Worm (Caenorhabditis elegans) whole organism, young adult: ENCODE measurements around the gene T02D1.7.

Experiments
- F49E8.2 ChIP-seq: sonication (generic microtip); optimal IDR thresholded peaks from 3 replicates; lab custom pipeline; 2017; ENCODE audit warnings: missing genetic modification characterization, mild to moderate bottlenecking, missing compliant biosample characterization, antibody characterized with exemption, moderate library complexity; ENCODE audit not compliant: insufficient read depth
- F57C9.4 ChIP-seq: sonication (generic microtip); optimal IDR thresholded peaks from 2 replicates; lab custom pipeline; 2017; ENCODE audit warnings: mild to moderate bottlenecking, missing genetic modification characterization, missing compliant biosample characterization
- K11D2.4 ChIP-seq: fragments of 200-800 bp; sonication (Bioruptor generic); IDR thresholded peaks from 2 replicates; pipeline ENCODE4 v1.3.6; 2022; ENCODE audit warnings: missing genetic modification reagents, missing genetic modification characterization, missing compliant biosample characterization
- K12H6.12 ChIP-seq: fragments of 200-800 bp; sonication (Bioruptor generic); optimal IDR thresholded peaks from 2 replicates; lab custom pipeline; 2018; ENCODE audit warnings: mild to moderate bottlenecking, missing genetic modification characterization, missing compliant biosample characterization
- Y79H2A.3 ChIP-seq: fragments of 200-800 bp; sonication (Bioruptor generic); conservative IDR thresholded peaks from 2 replicates; pipeline ENCODE4 v1.3.6; 2022; ENCODE audit warnings: missing genetic modification reagents, missing genetic modification characterization, missing compliant biosample characterization
- Y95B8A.8 ChIP-seq: fragments of 200-800 bp; sonication (Bioruptor generic); IDR thresholded peaks from 2 replicates; pipeline ENCODE4 v1.3.6; 2022; ENCODE audit warnings: missing genetic modification reagents, missing genetic modification characterization, missing compliant biosample characterization
- ama-1 ChIP-seq, 3 experiments: fragments of 150-350 bp in 1 of 3; sonication (generic microtip) in 2 of 3; optimal IDR thresholded peaks; 2 replicates each; lab custom pipeline; 2014 to 2018; ENCODE audit warnings: missing biosample characterization in 2 of 3, missing genetic modification characterization in 2 of 3, missing genetic modification reagents in 2 of 3
- aptf-2 ChIP-seq: fragments of 200-800 bp; sonication (Bioruptor generic); conservative IDR thresholded peaks from 2 replicates; pipeline ENCODE4 v1.3.6; 2022; ENCODE audit warnings: missing genetic modification reagents, missing genetic modification characterization, missing compliant biosample characterization
- ccch-3 ChIP-seq: fragments of 200-800 bp; sonication (Bioruptor generic); optimal IDR thresholded peaks from 2 replicates; lab custom pipeline; 2018; ENCODE audit warnings: mild to moderate bottlenecking, missing genetic modification characterization, missing compliant biosample characterization
- ceh-27 ChIP-seq: fragments of 200-800 bp; sonication (Bioruptor generic); optimal IDR thresholded peaks from 2 replicates; lab custom pipeline; 2018; ENCODE audit warnings: mild to moderate bottlenecking, missing genetic modification characterization, moderate library complexity, missing compliant biosample characterization
- ceh-58 ChIP-seq: fragments of 200-800 bp; sonication (Bioruptor generic); IDR thresholded peaks from 2 replicates; pipeline ENCODE4 v1.3.6; 2022; ENCODE audit warnings: missing genetic modification characterization, missing compliant biosample characterization
- ceh-91 ChIP-seq: fragments of 200-800 bp; sonication (Bioruptor generic); IDR thresholded peaks from 2 replicates; pipeline ENCODE4 v1.3.6; 2022; ENCODE audit warnings: missing genetic modification reagents, missing genetic modification characterization, missing compliant biosample characterization
- dox-1 ChIP-seq: fragments of 200-800 bp; sonication (Bioruptor generic); IDR thresholded peaks from 2 replicates; pipeline ENCODE4 v1.3.6; 2022; ENCODE audit warnings: missing genetic modification reagents, missing genetic modification characterization, missing compliant biosample characterization
- efl-1 ChIP-seq: fragments of 150-350 bp; optimal IDR thresholded peaks from 2 replicates; lab custom pipeline; 2014; ENCODE audit warnings: missing biosample characterization, missing genetic modification reagents, missing genetic modification characterization
- ekl-4 ChIP-seq: fragments of 200-800 bp; sonication (Bioruptor generic); IDR thresholded peaks from 2 replicates; pipeline ENCODE4 v1.3.6; 2022; ENCODE audit warnings: missing genetic modification reagents, missing genetic modification characterization, missing compliant biosample characterization
- fkh-3 ChIP-seq: sonication (generic microtip); optimal IDR thresholded peaks from 2 replicates; lab custom pipeline; 2016; ENCODE audit warnings: mild to moderate bottlenecking, missing genetic modification characterization, missing compliant biosample characterization
- hlh-26 ChIP-seq: fragments of 200-800 bp; sonication (Bioruptor generic); conservative IDR thresholded peaks from 2 replicates; pipeline ENCODE4 v1.3.6; 2022; ENCODE audit warnings: missing genetic modification reagents, missing genetic modification characterization, missing compliant biosample characterization
- let-607 ChIP-seq, 2 experiments: fragments of 200-800 bp in 1 of 2; sonication (Bioruptor generic) in 1 of 2; sonication (generic microtip) in 1 of 2; optimal IDR thresholded peaks; 2 replicates each; lab custom pipeline; 2016 to 2018; ENCODE audit warnings: mild to moderate bottlenecking in 2 of 2, missing compliant biosample characterization in 2 of 2, missing genetic modification characterization in 2 of 2, moderate library complexity in 2 of 2, missing genotype in 1 of 2
- lin-26 ChIP-seq: fragments of 200-800 bp; sonication (Bioruptor generic); IDR thresholded peaks from 2 replicates; pipeline ENCODE4 v1.3.6; 2022; ENCODE audit warnings: missing genetic modification reagents, missing genetic modification characterization, missing compliant biosample characterization
- lin-40 ChIP-seq: sonication (generic microtip); optimal IDR thresholded peaks from 2 replicates; lab custom pipeline; 2016; ENCODE audit warnings: missing genetic modification characterization, mild to moderate bottlenecking, missing compliant biosample characterization, missing genotype, missing genetic modification reagents
- lin-54 ChIP-seq: fragments of 200-800 bp; sonication (Bioruptor generic); optimal IDR thresholded peaks from 2 replicates; lab custom pipeline; 2018; ENCODE audit warnings: mild to moderate bottlenecking, missing genetic modification characterization, missing compliant biosample characterization
- madf-3 ChIP-seq: fragments of 200-800 bp; sonication (Bioruptor generic); IDR thresholded peaks from 2 replicates; pipeline ENCODE4 v1.3.6; 2022; ENCODE audit warnings: missing genetic modification reagents, missing genetic modification characterization, missing compliant biosample characterization
- madf-6 ChIP-seq: fragments of 200-800 bp; sonication (Bioruptor generic); IDR thresholded peaks from 2 replicates; pipeline ENCODE4 v1.3.6; 2022; ENCODE audit warnings: missing genetic modification reagents, missing genetic modification characterization, missing compliant biosample characterization
- nhr-80 ChIP-seq: sonication (generic microtip); optimal IDR thresholded peaks from 2 replicates; lab custom pipeline; 2016; ENCODE audit warnings: missing genetic modification characterization, missing compliant biosample characterization
- rcor-1 ChIP-seq: fragments of 200-800 bp; sonication (Bioruptor generic); IDR thresholded peaks from 2 replicates; pipeline ENCODE4 v1.3.6; 2022; ENCODE audit warnings: missing genetic modification reagents, missing genetic modification characterization, missing compliant biosample characterization
- rec-8 ChIP-seq, 2 experiments: sonication (generic microtip); optimal IDR thresholded peaks; 2 replicates each; lab custom pipeline; 2016; ENCODE audit warnings: mild to moderate bottlenecking in 2 of 2, missing genetic modification characterization in 2 of 2, missing genetic modification reagents in 2 of 2, missing genotype in 2 of 2, missing biosample characterization in 1 of 2, missing compliant biosample characterization in 1 of 2, moderate library complexity in 1 of 2
- snpc-1.3 ChIP-seq: sonication (generic microtip); optimal IDR thresholded peaks from 2 replicates; lab custom pipeline; 2017; ENCODE audit warnings: missing genetic modification characterization, mild to moderate bottlenecking, missing compliant biosample characterization, antibody characterized with exemption, moderate library complexity, missing genotype, missing genetic modification reagents; ENCODE audit not compliant: insufficient read depth
- tbp1 ChIP-seq: fragments of 200-800 bp; sonication (Bioruptor generic); optimal IDR thresholded peaks from 2 replicates; lab custom pipeline; 2018; ENCODE audit warnings: mild to moderate bottlenecking, missing genetic modification characterization, missing compliant biosample characterization
- zfh-2 ChIP-seq: fragments of 200-800 bp; sonication (Bioruptor generic); conservative IDR thresholded peaks from 2 replicates; pipeline ENCODE4 v1.3.6; 2022; ENCODE audit warnings: missing genetic modification reagents, missing genetic modification characterization, missing compliant biosample characterization
- ztf-18 ChIP-seq: sonication (generic microtip); optimal IDR thresholded peaks from 2 replicates; lab custom pipeline; 2016; ENCODE audit warnings: missing genotype, mild to moderate bottlenecking, missing genetic modification characterization, missing compliant biosample characterization
- ztf-22 ChIP-seq: fragments of 200-800 bp; sonication (Bioruptor generic); optimal IDR thresholded peaks from 2 replicates; lab custom pipeline; 2018; ENCODE audit warnings: mild to moderate bottlenecking, missing genetic modification characterization, moderate library complexity, missing compliant biosample characterization
- ztf-28 ChIP-seq: fragments of 200-800 bp; sonication (Bioruptor generic); IDR thresholded peaks from 2 replicates; pipeline ENCODE4 v1.3.6; 2022; ENCODE audit warnings: missing genetic modification reagents, missing genetic modification characterization, missing compliant biosample characterization
- ztf-3 ChIP-seq: fragments of 200-800 bp; sonication (Bioruptor generic); optimal IDR thresholded peaks from 2 replicates; lab custom pipeline; 2018; ENCODE audit warnings: mild to moderate bottlenecking, missing genetic modification characterization, missing compliant biosample characterization

T02D1.7 gene

ce11 chrIV:17417723-17418122, 10.8 kb upstream of the T02D1.7 start, which contains the start of gene npr-26:
Gene npr-26, minus strand, starts transcription at chrIV:17417823.
- TF ChIP-seq dox-1 (GFP tag; lab: Robert Waterston, UW), result no peak
- TF ChIP-seq ceh-91, result no peak
- no peak for TF ChIP-seq lin-26 (GFP tag; lab: Robert Waterston, UW)
- no peak for TF ChIP-seq tbp1 (GFP tag; lab: Kevin White, UChicago)
- TF ChIP-seq ccch-3 (GFP tag; lab: Kevin White, UChicago), result no peak
- TF ChIP-seq ztf-3 (GFP tag; lab: Kevin White, UChicago), result no peak
- no peak for TF ChIP-seq rcor-1 (GFP tag; lab: Robert Waterston, UW)
- TF ChIP-seq zfh-2 (GFP tag; lab: Robert Waterston, UW), result no peak
- no peak for TF ChIP-seq F49E8.2 (tag; lab: Kevin White, UChicago)
- TF ChIP-seq K12H6.12 (tag; lab: Kevin White, UChicago), result no peak
- no peak for TF ChIP-seq madf-6 (GFP tag; lab: Robert Waterston, UW)
- TF ChIP-seq rec-8 (tag; optimal IDR thresholded peaks at IDR 0.05; lab: Kevin White, UChicago), result no peak
- no peak for TF ChIP-seq snpc-1.3 (tag; lab: Kevin White, UChicago)
- TF ChIP-seq ztf-28 (GFP tag; lab: Robert Waterston, UW), result no peak
- no peak for TF ChIP-seq Y79H2A.3 (GFP tag; lab: Robert Waterston, UW)
- no peak for TF ChIP-seq ama-1 (optimal IDR thresholded peaks at IDR 0.05; lab: Kevin White, UChicago)
- TF ChIP-seq ama-1 (GFP tag; optimal IDR thresholded peaks at IDR 0.05; lab: Kevin White, UChicago), result no peak
- no peak for TF ChIP-seq ceh-27 (GFP tag; lab: Kevin White, UChicago)
- no peak for TF ChIP-seq ceh-58 (GFP tag; lab: Robert Waterston, UW)
- TF ChIP-seq aptf-2, result no peak

ce11 chrIV:17413343-17413742, 6.4 kb upstream of the T02D1.7 start:
- no peak for TF ChIP-seq ztf-18
- TF ChIP-seq ceh-58 (GFP tag; lab: Robert Waterston, UW), result no peak
- no peak for TF ChIP-seq zfh-2 (GFP tag; lab: Robert Waterston, UW)
- TF ChIP-seq ekl-4, result no peak
- no peak for TF ChIP-seq hlh-26
- TF ChIP-seq K11D2.4 (GFP tag; lab: Robert Waterston, UW), result no peak
- TF ChIP-seq ztf-22 (GFP tag; lab: Kevin White, UChicago), result no peak
- TF ChIP-seq lin-54 (GFP tag; lab: Kevin White, UChicago), result no peak
- no peak for TF ChIP-seq fkh-3 (tag; lab: Kevin White, UChicago)
- no peak for TF ChIP-seq F57C9.4 (tag; lab: Kevin White, UChicago)
- no peak for TF ChIP-seq let-607 (tag; optimal IDR thresholded peaks at IDR 0.05; lab: Kevin White, UChicago)
- TF ChIP-seq, all 124 proteins: peak for 0

DNA sequence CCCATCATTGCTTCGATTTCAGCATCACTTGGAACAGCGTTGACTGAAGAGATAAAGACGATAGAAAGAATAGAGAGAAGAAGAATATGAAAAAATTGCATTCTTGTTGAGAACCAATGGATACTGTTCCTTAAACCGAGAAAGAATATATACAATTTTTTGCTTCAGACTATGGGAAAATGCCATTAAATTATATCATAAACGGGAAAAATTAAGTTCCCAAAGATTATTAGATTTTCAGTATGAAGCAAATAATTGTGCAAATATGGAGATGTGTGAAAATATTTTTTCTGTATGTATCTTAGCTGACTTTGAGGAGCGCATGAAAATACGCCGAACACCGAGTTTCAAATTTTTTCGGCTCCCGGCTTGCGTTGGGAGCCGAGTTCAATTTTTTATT, 566 bp upstream of the T02D1.7 start, which contains the start of gene T02D1.9:
TSS of gene T02D1.9 (minus strand) at position 101 of the 400 bp plus-strand sequence.
- no peak for TF ChIP-seq madf-6 (GFP tag; lab: Robert Waterston, UW)
- TF ChIP-seq lin-40 (tag; lab: Kevin White, UChicago), result no peak
- TF ChIP-seq ztf-3 (GFP tag; lab: Kevin White, UChicago), result no peak
- TF ChIP-seq efl-1 (GFP tag; lab: Kevin White, UChicago), result no peak
- TF ChIP-seq Y95B8A.8 (GFP tag; lab: Robert Waterston, UW), result no peak
- TF ChIP-seq madf-3 (GFP tag; lab: Robert Waterston, UW), result no peak
- no peak for TF ChIP-seq nhr-80
